Worm (Caenorhabditis elegans) whole organism, L2 larva: ENCODE results near the gene pdk-1.

ENCODE experiments used
- nhr-23 ChIP-seq: fragments of 150-350 bp; optimal IDR thresholded peaks from 2 replicates; lab custom pipeline; 2014; ENCODE audit warnings: missing biosample characterization, missing genetic modification reagents, missing genetic modification characterization
- snpc-4 ChIP-seq: fragments of 150-350 bp; optimal IDR thresholded peaks from 2 replicates; lab custom pipeline; 2014; ENCODE audit warnings: missing biosample characterization, missing genetic modification characterization

pdk-1 gene

ce11 chrX:1372464-1372863 lies 51.3 kb downstream of the pdk-1 start:
- TF ChIP-seq snpc-4 (tag; lab: Kevin White, UChicago) (peak; percentile 11), nhr-23 (tag; lab: Kevin White, UChicago) (no peak)
